Worm (Caenorhabditis elegans) whole organism, L1 larva: ENCODE results near the gene tbck-1.

Experiments used
- isw-1 ChIP-seq: fragments of 200-800 bp; sonication (Bioruptor generic); IDR thresholded peaks from 2 replicates; pipeline ENCODE4 v1.3.6; 2022; ENCODE audit warnings: missing genetic modification characterization, missing compliant biosample characterization
- pqm-1 ChIP-seq: sonication (generic microtip); optimal IDR thresholded peaks from 3 replicates; lab custom pipeline; 2017; ENCODE audit warnings: missing biosample characterization, missing genetic modification characterization

DNA sequence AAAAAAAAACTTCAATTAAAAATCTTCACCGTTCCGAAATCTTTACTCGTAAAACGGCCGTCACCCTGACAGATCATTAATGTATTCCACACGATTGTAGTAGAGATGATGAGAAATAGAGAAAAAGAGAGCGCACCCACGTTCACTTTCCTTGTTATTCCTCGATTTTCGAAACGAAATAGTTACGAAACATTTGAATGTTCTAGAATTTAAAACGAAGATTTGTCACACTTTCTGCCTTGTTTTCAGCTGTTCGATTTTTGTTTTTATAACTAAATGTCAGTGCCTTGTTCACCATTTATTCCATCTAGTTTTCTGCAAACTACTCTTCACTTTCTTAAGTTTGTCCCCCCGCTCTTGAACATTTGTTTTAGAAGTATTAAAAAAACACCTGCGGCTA lies 26.4 kb downstream of the tbck-1 start:
- TF ChIP-seq pqm-1 (tag; lab: Kevin White, UChicago) (no peak), isw-1 (no peak)
